Worm (Caenorhabditis elegans) whole organism, L3 larva: Measurements from ENCODE around the gene fil-1.

Experiments used
- R02D3.7 ChIP-seq: fragments of 150-350 bp; optimal IDR thresholded peaks from 2 replicates; lab custom pipeline; 2014; ENCODE audit warnings: missing biosample characterization, missing genetic modification characterization
- aly-2 ChIP-seq: fragments of 150-350 bp; optimal IDR thresholded peaks from 2 replicates; lab custom pipeline; 2014; ENCODE audit warnings: missing biosample characterization, missing genetic modification characterization
- ama-1 ChIP-seq: fragments of 150-350 bp; optimal IDR thresholded peaks from 2 replicates; lab custom pipeline; 2018
- ceh-16 ChIP-seq: sonication (generic microtip); optimal IDR thresholded peaks from 2 replicates; lab custom pipeline; 2017; ENCODE audit warnings: missing biosample characterization, missing genetic modification characterization
- ceh-28 ChIP-seq: fragments of 150-350 bp; optimal IDR thresholded peaks from 2 replicates; lab custom pipeline; 2014; ENCODE audit warnings: missing biosample characterization, missing genetic modification reagents, missing genetic modification characterization
- daf-12 ChIP-seq: fragments of 150-350 bp; optimal IDR thresholded peaks from 2 replicates; lab custom pipeline; 2014; ENCODE audit warnings: missing biosample characterization, missing genetic modification reagents, missing genetic modification characterization
- egl-27 ChIP-seq: sonication (generic microtip); optimal IDR thresholded peaks from 4 replicates; lab custom pipeline; 2017; ENCODE audit warnings: missing biosample characterization, missing genetic modification reagents, missing genetic modification characterization
- egl-5 ChIP-seq: fragments of 150-350 bp; optimal IDR thresholded peaks from 2 replicates; lab custom pipeline; 2017; ENCODE audit warnings: missing biosample characterization, missing genetic modification reagents, missing genetic modification characterization, inconsistent platforms
- elt-1 ChIP-seq: fragments of 150-350 bp; optimal IDR thresholded peaks from 2 replicates; lab custom pipeline; 2014; ENCODE audit warnings: missing biosample characterization, missing genetic modification characterization
- elt-2 ChIP-seq: sonication (generic microtip); optimal IDR thresholded peaks from 2 replicates; lab custom pipeline; 2016; ENCODE audit warnings: missing genetic modification reagents, mild to moderate bottlenecking, missing genetic modification characterization, missing compliant biosample characterization
- elt-3 ChIP-seq, 3 experiments: fragments of 150-350 bp in 1 of 3; sonication (generic microtip) in 2 of 3; optimal IDR thresholded peaks; 2 replicates in 2 of 3; 4 replicates in 1 of 3; lab custom pipeline; 2014 to 2017; ENCODE audit warnings: missing biosample characterization in 3 of 3, missing genetic modification characterization in 3 of 3
- fkh-2 ChIP-seq: fragments of 150-350 bp; optimal IDR thresholded peaks from 2 replicates; lab custom pipeline; 2014; ENCODE audit warnings: missing biosample characterization, missing genetic modification reagents, missing genetic modification characterization
- fos-1 ChIP-seq: fragments of 150-350 bp; optimal IDR thresholded peaks from 2 replicates; lab custom pipeline; 2014; ENCODE audit warnings: missing biosample characterization, missing genetic modification characterization
- hmg-11 ChIP-seq: sonication (generic microtip); optimal IDR thresholded peaks from 2 replicates; lab custom pipeline; 2016; ENCODE audit warnings: missing genetic modification characterization, missing compliant biosample characterization
- jun-1 ChIP-seq: fragments of 150-350 bp; optimal IDR thresholded peaks from 2 replicates; lab custom pipeline; 2014; ENCODE audit warnings: missing biosample characterization, missing genetic modification reagents, missing genetic modification characterization
- lin-15B ChIP-seq: fragments of 150-350 bp; optimal IDR thresholded peaks from 2 replicates; lab custom pipeline; 2014; ENCODE audit warnings: missing biosample characterization, missing genetic modification characterization
- lin-39 ChIP-seq: fragments of 150-350 bp; optimal IDR thresholded peaks from 2 replicates; lab custom pipeline; 2018; ENCODE audit warnings: missing biosample characterization, missing genetic modification reagents, missing genetic modification characterization
- mml-1 ChIP-seq: fragments of 150-350 bp; sonication (generic microtip); optimal IDR thresholded peaks from 3 replicates; lab custom pipeline; 2014; ENCODE audit warnings: missing biosample characterization, missing genetic modification characterization
- nfya-1 ChIP-seq: sonication (generic microtip); optimal IDR thresholded peaks from 2 replicates; lab custom pipeline; 2017; ENCODE audit warnings: missing genetic modification characterization, mild to moderate bottlenecking, missing compliant biosample characterization, antibody characterized with exemption, moderate library complexity; ENCODE audit not compliant: insufficient read depth
- nhr-12 ChIP-seq: fragments of 150-350 bp; optimal IDR thresholded peaks from 2 replicates; lab custom pipeline; 2014; ENCODE audit warnings: missing biosample characterization, missing genetic modification characterization
- nhr-23 ChIP-seq: fragments of 150-350 bp; optimal IDR thresholded peaks from 2 replicates; lab custom pipeline; 2014; ENCODE audit warnings: missing biosample characterization, missing genetic modification reagents, missing genetic modification characterization
- nhr-237 ChIP-seq: fragments of 150-350 bp; optimal IDR thresholded peaks from 2 replicates; lab custom pipeline; 2014; ENCODE audit warnings: missing biosample characterization, missing genetic modification characterization
- nhr-43 ChIP-seq: sonication (generic microtip); optimal IDR thresholded peaks from 2 replicates; lab custom pipeline; 2016; ENCODE audit warnings: mild to moderate bottlenecking, missing genetic modification characterization, missing compliant biosample characterization; ENCODE audit not compliant: poor library complexity, severe bottlenecking
- nhr-67 ChIP-seq: fragments of 150-350 bp; optimal IDR thresholded peaks from 2 replicates; lab custom pipeline; 2014; ENCODE audit warnings: missing biosample characterization, missing genetic modification characterization
- nhr-76 ChIP-seq: fragments of 150-350 bp; sonication (generic microtip); optimal IDR thresholded peaks from 5 replicates; lab custom pipeline; 2014; ENCODE audit warnings: missing biosample characterization, missing genetic modification characterization
- nhr-77 ChIP-seq: fragments of 150-350 bp; optimal IDR thresholded peaks from 2 replicates; lab custom pipeline; 2014; ENCODE audit warnings: missing biosample characterization, missing genetic modification characterization
- pha-4 ChIP-seq: fragments of 150-350 bp; optimal IDR thresholded peaks from 2 replicates; lab custom pipeline; 2014; ENCODE audit warnings: missing biosample characterization, missing genetic modification reagents, missing genetic modification characterization
- pqm-1 ChIP-seq: fragments of 150-350 bp; optimal IDR thresholded peaks from 2 replicates; lab custom pipeline; 2017; ENCODE audit warnings: missing biosample characterization, missing genetic modification characterization, inconsistent platforms
- skn-1 ChIP-seq: fragments of 150-350 bp; optimal IDR thresholded peaks from 2 replicates; lab custom pipeline; 2014; ENCODE audit warnings: missing biosample characterization, missing genetic modification characterization
- unc-39 ChIP-seq: sonication (generic microtip); optimal IDR thresholded peaks from 4 replicates; lab custom pipeline; 2017; ENCODE audit warnings: missing biosample characterization, missing genetic modification characterization
- unc-62 ChIP-seq: fragments of 150-350 bp; sonication (generic microtip); optimal IDR thresholded peaks from 4 replicates; lab custom pipeline; 2014; ENCODE audit warnings: missing biosample characterization, missing genetic modification reagents, missing genetic modification characterization
- zag-1 ChIP-seq: fragments of 150-350 bp; optimal IDR thresholded peaks from 2 replicates; lab custom pipeline; 2014; ENCODE audit warnings: missing biosample characterization, missing genetic modification characterization
- ztf-11 ChIP-seq: fragments of 150-350 bp; optimal IDR thresholded peaks from 2 replicates; lab custom pipeline; 2014; ENCODE audit warnings: missing biosample characterization, missing genetic modification characterization
- ztf-4 ChIP-seq: fragments of 150-350 bp; optimal IDR thresholded peaks from 2 replicates; lab custom pipeline; 2014; ENCODE audit warnings: missing biosample characterization, missing genetic modification characterization

fil-1 gene

ce11 chrV:15004800-15005199, 11.2 kb downstream of the fil-1 start, which contains the start of gene hrde-2:
TSS of gene hrde-2 (plus strand) at chrV:15005100.
- TF ChIP-seq nhr-77 (tag; lab: Kevin White, UChicago) (no peak), mml-1 (tag; lab: Kevin White, UChicago) (no peak), ztf-11 (tag; lab: Kevin White, UChicago) (no peak), nhr-23 (no peak), elt-3 (tag; optimal IDR thresholded peaks at IDR 0.05; lab: Kevin White, UChicago) (no peak), elt-1 (no peak), jun-1 (tag; lab: Kevin White, UChicago) (no peak), nhr-67 (tag; lab: Kevin White, UChicago) (no peak)
- TF ChIP-seq, all 47 proteins: peak for 0

- TF ChIP-seq nhr-12 (tag; lab: Kevin White, UChicago) (no peak), nhr-43 (no peak), R02D3.7 (no peak), ztf-4 (tag; lab: Kevin White, UChicago) (no peak), pha-4 (tag; lab: Kevin White, UChicago) (no peak), nhr-76 (tag; lab: Kevin White, UChicago) (no peak), nhr-77 (tag; lab: Kevin White, UChicago) (no peak), unc-62 (GFP tag; lab: Kevin White, UChicago) (no peak)
- TF ChIP-seq, all 47 proteins: peak for 0
Observed at ce11 chrV:15011560-15011959, 17.9 kb downstream of the fil-1 start, which contains the start of gene nmr-2. TSS of gene nmr-2 (minus strand) at chrV:15011660.

ce11 chrV:15012542-15013301, 19.1 kb downstream of the fil-1 start:
- TF ChIP-seq ztf-11 (tag; lab: Kevin White, UChicago) (no peak), nfya-1 (tag; lab: Kevin White, UChicago) (peak; percentile 10), lin-39 (tag; lab: Kevin White, UChicago) (no peak), elt-2 (tag; lab: Kevin White, UChicago) (peak; percentile 30), elt-1 (peak; percentile 49), ama-1 (lab: Kevin White, UChicago) (peak; percentile 22), daf-12 (no peak), zag-1 (no peak)

ce11 chrV:15013328-15013727, 19.7 kb downstream of the fil-1 start:
- TF ChIP-seq ztf-4 (tag; lab: Kevin White, UChicago), result no peak
- TF ChIP-seq lin-15B (tag; lab: Kevin White, UChicago), result no peak
- TF ChIP-seq mml-1 (tag; lab: Kevin White, UChicago), result no peak
- no peak for TF ChIP-seq elt-3 (tag; optimal IDR thresholded peaks at IDR 0.05; lab: Kevin White, UChicago)
- no peak for TF ChIP-seq pha-4 (tag; lab: Kevin White, UChicago)
- no peak for TF ChIP-seq nhr-237 (tag; lab: Kevin White, UChicago)
- TF ChIP-seq hmg-11 (tag; lab: Kevin White, UChicago), result no peak
- no peak for TF ChIP-seq fkh-2 (tag; lab: Kevin White, UChicago)
- no peak for TF ChIP-seq nhr-23
- TF ChIP-seq skn-1 (tag; lab: Kevin White, UChicago), result no peak
- no peak for TF ChIP-seq fos-1 (tag; lab: Kevin White, UChicago)
- no peak for TF ChIP-seq ceh-28
- TF ChIP-seq unc-39 (tag; lab: Kevin White, UChicago), result no peak
- TF ChIP-seq pqm-1 (tag; lab: Kevin White, UChicago), result no peak
- no peak for TF ChIP-seq daf-12
- no peak for TF ChIP-seq unc-62 (GFP tag; lab: Kevin White, UChicago)
- TF ChIP-seq nhr-67 (tag; lab: Kevin White, UChicago), result no peak
- no peak for TF ChIP-seq egl-27

- TF ChIP-seq zag-1 (no peak), ceh-16 (no peak), aly-2 (tag; lab: Kevin White, UChicago) (no peak), fkh-2 (tag; lab: Kevin White, UChicago) (no peak), egl-5 (tag; lab: Kevin White, UChicago) (no peak)
Observed at ce11 chrV:15014164-15014563, 20.5 kb downstream of the fil-1 start, which contains the start of gene obr-2. TSS of gene obr-2 (minus strand) at chrV:15014264.
